Fruit fly (Drosophila melanogaster): ENCODE results near the gene mRpL36.

Gene mRpL36

DNA sequence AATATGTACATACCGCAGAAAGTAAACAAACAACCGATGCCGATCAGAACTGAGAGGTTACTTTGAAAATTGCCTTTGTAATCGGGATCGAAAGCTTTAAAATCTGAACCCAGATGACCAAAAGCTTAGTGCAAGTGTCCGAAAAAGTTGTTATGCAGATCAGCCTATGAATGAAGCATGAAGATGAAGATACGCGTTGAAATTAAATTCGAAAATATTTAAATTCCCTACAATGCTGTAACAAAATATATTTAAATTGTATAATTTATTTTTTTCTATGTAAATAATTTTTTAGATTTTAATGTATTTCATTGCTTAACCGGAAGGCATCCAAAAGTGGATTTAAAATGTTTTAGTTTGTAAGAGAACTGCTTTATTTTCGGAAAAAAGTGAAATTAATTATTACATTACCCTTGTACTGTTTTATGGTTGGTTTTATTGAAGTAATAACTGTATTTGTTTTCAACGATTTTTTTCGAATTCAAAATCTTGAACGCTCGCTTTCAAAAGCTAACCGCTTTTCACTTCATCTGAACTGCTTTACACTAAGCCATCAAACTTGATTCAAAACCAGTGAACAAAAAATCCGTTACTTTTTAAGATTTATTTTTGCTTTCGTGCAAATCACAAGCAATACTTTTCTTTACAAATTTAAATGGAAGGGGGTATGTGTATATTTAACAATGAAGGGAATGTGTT is 34.9 kb upstream of the mRpL36 start, which contains the start of gene CG43886:
Gene CG43886, minus strand, starts transcription at position 51 of the 699 bp plus-strand sequence.
- TF ChIP-seq Bdp1 (GFP tag; optimal IDR thresholded peaks at IDR 0.05) (no peak), Stat92E (GFP tag; optimal IDR thresholded peaks at IDR 0.05) (no peak), CG8359 (GFP tag; optimal IDR thresholded peaks at IDR 0.05; ENCODE audit: borderline replicate concordance) (no peak), chinmo (GFP tag; IDR thresholded peaks at IDR 0.05; ENCODE audit: partially characterized antibody) (no peak), CG12942 (GFP tag; optimal IDR thresholded peaks at IDR 0.05) (no peak), CG3995 (GFP tag; optimal IDR thresholded peaks at IDR 0.05) (peak; percentile 6), Six4 (GFP tag; optimal IDR thresholded peaks at IDR 0.05) (no peak), nerfin-1 (tag; optimal IDR thresholded peaks at IDR 0.05) (no peak), pzg (GFP tag; optimal IDR thresholded peaks at IDR 0.05) (peak; percentile 21), kay (GFP tag; optimal IDR thresholded peaks at IDR 0.05) (no peak), fru (optimal IDR thresholded peaks at IDR 0.05) (no peak), salm (tag; optimal IDR thresholded peaks at IDR 0.05) (no peak), ERR (GFP tag; optimal IDR thresholded peaks at IDR 0.05) (no peak), CG14860 (GFP tag; IDR thresholded peaks at IDR 0.05; ENCODE audit: partially characterized antibody) (no peak), CG17359 (tag; optimal IDR thresholded peaks at IDR 0.05) (no peak), Side (GFP tag; optimal IDR thresholded peaks at IDR 0.05) (no peak), vvl (GFP tag; IDR thresholded peaks at IDR 0.05) (peak; percentile 49; the same call in 1 of the 2 replicates), Jarid2 (GFP tag; optimal IDR thresholded peaks at IDR 0.05) (no peak), br (optimal IDR thresholded peaks at IDR 0.05) (no peak), CG4707 (GFP tag; optimal IDR thresholded peaks at IDR 0.05) (no peak), zfh1 (GFP tag; IDR thresholded peaks at IDR 0.05) (no peak), Xrp1 (GFP tag; IDR thresholded peaks at IDR 0.05) (no peak), CG7839 (tag; optimal IDR thresholded peaks at IDR 0.05) (no peak), pan (optimal IDR thresholded peaks at IDR 0.05) (no peak), pan (GFP tag; optimal IDR thresholded peaks at IDR 0.05 in 1 of 2, IDR thresholded peaks at IDR 0.05 in 1 of 2) (no peak), Abd-B (GFP tag; optimal IDR thresholded peaks at IDR 0.05) (peak; percentile 60), CG7963 (GFP tag; IDR thresholded peaks at IDR 0.05; ENCODE audit: partially characterized antibody) (no peak), CG6854 (GFP tag; optimal IDR thresholded peaks at IDR 0.05) (no peak), disco-r (GFP tag; optimal IDR thresholded peaks at IDR 0.05) (no peak), Kr (GFP tag; optimal IDR thresholded peaks at IDR 0.05) (no peak), ham (GFP tag; IDR thresholded peaks at IDR 0.05) (no peak), CG13894 (tag; optimal IDR thresholded peaks at IDR 0.05) (no peak), CG11398 (GFP tag; optimal IDR thresholded peaks at IDR 0.05) (no peak), CG34224 (GFP tag; IDR thresholded peaks at IDR 0.05; ENCODE audit: partially characterized antibody) (no peak), CG18476 (GFP tag; optimal IDR thresholded peaks at IDR 0.05) (no peak), HmgZ (tag; optimal IDR thresholded peaks at IDR 0.05) (no peak), ranshi (GFP tag; IDR thresholded peaks at IDR 0.05) (no peak), CG8924 (tag; optimal IDR thresholded peaks at IDR 0.05) (no peak), CG3838 (GFP tag; optimal IDR thresholded peaks at IDR 0.05) (no peak), Gug (GFP tag; IDR thresholded peaks at IDR 0.05) (no peak), CG1602 (GFP tag; optimal IDR thresholded peaks at IDR 0.05) (no peak), Gsc (GFP tag; IDR thresholded peaks at IDR 0.05) (no peak), CG18011 (GFP tag; optimal IDR thresholded peaks at IDR 0.05) (peak; percentile 96), Ets65A (GFP tag) (peak; percentile 72), Hr51 (GFP tag; optimal IDR thresholded peaks at IDR 0.05) (no peak), Dp (GFP tag; optimal IDR thresholded peaks at IDR 0.05) (peak; percentile 41), wek (GFP tag; optimal IDR thresholded peaks at IDR 0.05) (no peak), NK7.1 (GFP tag; optimal IDR thresholded peaks at IDR 0.05) (no peak), crp (GFP tag; optimal IDR thresholded peaks at IDR 0.05) (peak in 1 of 2 experiments; percentile 8), CG17802 (tag; optimal IDR thresholded peaks at IDR 0.05) (no peak)

Data from whole organism, embryonic.